Fruit fly (Drosophila melanogaster): ENCODE data around the gene Acsx3.

DNA sequence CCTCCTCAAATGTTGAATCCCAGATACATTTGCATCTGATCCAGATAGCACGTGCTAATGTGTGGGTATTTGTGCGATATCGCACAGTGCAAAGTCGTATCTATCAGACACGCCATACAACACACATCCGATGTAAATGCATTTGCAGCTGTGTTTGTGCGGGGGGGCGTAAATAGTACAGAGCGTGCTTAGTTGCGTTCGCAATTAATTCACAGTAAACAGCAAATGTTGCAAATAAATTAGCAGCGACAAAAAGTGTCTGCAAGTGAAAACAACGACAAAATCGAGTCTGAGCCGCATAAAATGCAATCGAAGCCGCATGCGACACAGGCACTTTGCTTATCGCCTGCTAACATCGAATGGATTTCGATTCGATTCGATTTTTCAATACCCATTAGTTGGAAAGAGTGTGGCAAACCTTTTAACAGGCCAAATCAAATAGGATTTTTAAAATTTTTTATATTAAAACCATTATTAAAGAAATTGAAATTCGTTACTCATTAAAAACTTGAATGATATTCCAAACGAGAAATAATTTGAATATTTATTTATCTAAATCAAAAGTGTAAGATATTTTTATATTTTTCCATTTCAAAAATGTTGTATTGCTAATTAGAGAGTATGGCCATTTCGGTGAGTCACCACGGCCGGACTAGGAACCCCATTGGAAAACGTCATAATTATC lies 26.8 kb downstream of the Acsx3 start:
- no peak for TF ChIP-seq CG8478 (optimal IDR thresholded peaks at IDR 0.05)
- no peak for TF ChIP-seq CTCF (optimal IDR thresholded peaks at IDR 0.05)

Data from S2 (cell line).